Worm (Caenorhabditis elegans) whole organism, L4/young adult: ENCODE results near the gene F36H12.17.
"Not testable (repeated sequence)": the region's sequence is repeated elsewhere in the genome, so short reads cannot be mapped to it uniquely, and the experiment has no call there.

Source experiments
- dao-5 ChIP-seq: sonication (generic microtip); optimal IDR thresholded peaks from 2 replicates; lab custom pipeline; 2016; ENCODE audit warnings: missing genotype, missing genetic modification characterization, moderate library complexity, missing compliant biosample characterization
- him-1 ChIP-seq: sonication (generic microtip); optimal IDR thresholded peaks from 2 replicates; lab custom pipeline; 2016; ENCODE audit warnings: missing genotype, missing genetic modification reagents, missing genetic modification characterization, missing compliant biosample characterization

DNA sequence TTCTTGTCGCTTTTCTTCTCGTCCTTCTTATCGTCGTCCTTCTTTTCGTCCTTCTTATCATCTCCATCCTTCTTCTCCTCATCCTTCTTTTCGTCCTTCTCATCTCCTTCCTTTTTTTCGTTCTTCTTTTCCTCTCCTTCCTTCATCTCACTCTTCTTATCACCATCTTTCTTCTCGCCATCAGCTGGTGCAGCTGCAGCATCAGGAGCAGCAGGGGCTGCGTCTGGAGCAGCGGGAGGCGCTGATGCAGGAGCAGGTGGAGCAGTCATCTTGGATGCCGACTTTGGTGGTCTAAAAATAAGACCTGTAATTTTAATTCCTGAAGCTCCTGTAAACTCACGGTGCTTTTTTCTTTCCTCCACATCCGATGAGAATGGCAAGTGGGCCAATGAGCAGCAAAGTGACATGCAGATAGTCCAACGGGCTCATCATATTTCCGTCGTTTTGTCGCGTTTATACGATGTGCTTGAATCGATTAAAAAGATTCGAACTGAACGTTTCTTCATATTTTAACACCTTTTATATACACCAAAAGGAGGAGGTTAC, 52.3 kb downstream of the F36H12.17 start, which contains the start of gene cylc-1:
- TF ChIP-seq dao-5 (tag; lab: Kevin White, UChicago); him-1: not testable (repeated sequence)
